Worm (Caenorhabditis elegans): ENCODE data around the gene cyh-1.

Gene cyh-1

ce11 chrII:3524097-3524496 is 19.3 kb downstream of the cyh-1 start, which contains the start of gene col-72:
col-72 (minus strand) TSS chrII:3524197.
- TF ChIP-seq unc-62 (GFP tag; optimal IDR thresholded peaks at IDR 0.05) (no peak), elt-3 (tag; optimal IDR thresholded peaks at IDR 0.05) (no peak), ceh-39 (tag; optimal IDR thresholded peaks at IDR 0.05) (no peak), nhr-2 (tag; optimal IDR thresholded peaks at IDR 0.05) (no peak), tbx-8 (GFP tag; optimal IDR thresholded peaks at IDR 0.05) (no peak), hlh-1 (tag; optimal IDR thresholded peaks at IDR 0.05) (no peak), mep-1 (tag; optimal IDR thresholded peaks at IDR 0.05) (no peak), ztf-11 (tag; optimal IDR thresholded peaks at IDR 0.05) (no peak), nhr-12 (tag; optimal IDR thresholded peaks at IDR 0.05) (no peak), sptf-1 (tag; optimal IDR thresholded peaks at IDR 0.05) (no peak)

ce11 chrII:3527460-3527859 is 22.6 kb downstream of the cyh-1 start:
- TF ChIP-seq ceh-83 (GFP tag; optimal IDR thresholded peaks at IDR 0.05) (no peak), unc-62 (GFP tag; optimal IDR thresholded peaks at IDR 0.05) (no peak), bed-3 (GFP tag; optimal IDR thresholded peaks at IDR 0.05) (no peak), ces-1 (GFP tag; optimal IDR thresholded peaks at IDR 0.05) (no peak), nhr-237 (tag; optimal IDR thresholded peaks at IDR 0.05) (no peak), M03D4.4 (tag; optimal IDR thresholded peaks at IDR 0.05) (no peak), blmp-1 (tag; optimal IDR thresholded peaks at IDR 0.05) (no peak), elt-1 (tag; optimal IDR thresholded peaks at IDR 0.05; ENCODE audit: borderline replicate concordance, insufficient read depth) (no peak), zip-8 (tag; optimal IDR thresholded peaks at IDR 0.05) (no peak)

DNA sequence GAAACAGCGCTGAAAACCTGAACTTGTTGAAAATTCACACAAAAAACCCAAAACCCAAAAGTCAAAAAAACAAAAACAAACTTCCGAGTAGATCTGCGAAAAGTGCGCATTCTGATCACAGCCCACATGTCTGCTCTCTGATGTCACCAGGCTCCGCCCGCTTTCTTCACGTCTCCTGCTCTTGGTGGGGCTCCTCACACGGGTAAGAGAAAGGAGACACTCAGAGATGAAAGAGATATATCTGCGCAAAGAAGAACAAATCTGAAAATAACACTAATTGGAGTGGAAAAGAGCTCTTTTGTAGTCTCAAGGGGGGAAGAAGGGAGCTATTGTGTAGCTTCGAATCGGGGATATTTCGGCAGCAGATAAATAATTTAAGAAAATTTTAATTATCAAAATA is 23.4 kb downstream of the cyh-1 start, which contains the start of gene ncs-6:
ncs-6 (minus strand) TSS at position 261 of the 400 bp plus-strand sequence.
- no peak for TF ChIP-seq sptf-1 (tag; optimal IDR thresholded peaks at IDR 0.05)
- no peak for TF ChIP-seq mls-2 (tag; optimal IDR thresholded peaks at IDR 0.05)
- no peak for TF ChIP-seq nhr-12 (tag; optimal IDR thresholded peaks at IDR 0.05)
- TF ChIP-seq mab-5 (tag; optimal IDR thresholded peaks at IDR 0.05) = no peak
- no peak for TF ChIP-seq bed-3 (GFP tag; optimal IDR thresholded peaks at IDR 0.05)
- no peak for TF ChIP-seq ceh-83 (GFP tag; optimal IDR thresholded peaks at IDR 0.05)
- no peak for TF ChIP-seq elt-1 (tag; optimal IDR thresholded peaks at IDR 0.05; ENCODE audit: borderline replicate concordance, insufficient read depth)
- TF ChIP-seq lin-13 (tag; optimal IDR thresholded peaks at IDR 0.05) = no peak
- no peak for TF ChIP-seq ceh-39 (tag; optimal IDR thresholded peaks at IDR 0.05)
- no peak for TF ChIP-seq ham-2 (GFP tag; optimal IDR thresholded peaks at IDR 0.05)
- TF ChIP-seq tbx-8 (GFP tag; optimal IDR thresholded peaks at IDR 0.05) = no peak
- TF ChIP-seq drap-1 (GFP tag; optimal IDR thresholded peaks at IDR 0.05) = no peak
- no peak for TF ChIP-seq hlh-1 (tag; optimal IDR thresholded peaks at IDR 0.05)
- TF ChIP-seq unc-62 (GFP tag; optimal IDR thresholded peaks at IDR 0.05) = no peak
- TF ChIP-seq nhr-2 (tag; optimal IDR thresholded peaks at IDR 0.05) = no peak
- no peak for TF ChIP-seq ztf-11 (tag; optimal IDR thresholded peaks at IDR 0.05)

ce11 chrII:3540151-3540550 is 35.3 kb downstream of the cyh-1 start:
- no peak for TF ChIP-seq M03D4.4 (tag; optimal IDR thresholded peaks at IDR 0.05)
- no peak for TF ChIP-seq bed-3 (GFP tag; optimal IDR thresholded peaks at IDR 0.05)
- TF ChIP-seq sptf-1 (tag; optimal IDR thresholded peaks at IDR 0.05) = no peak
- no peak for TF ChIP-seq flh-1 (GFP tag; optimal IDR thresholded peaks at IDR 0.05)
- TF ChIP-seq mls-2 (tag; optimal IDR thresholded peaks at IDR 0.05) = no peak
- TF ChIP-seq ceh-83 (GFP tag; optimal IDR thresholded peaks at IDR 0.05) = no peak
- TF ChIP-seq ceh-39 (tag; optimal IDR thresholded peaks at IDR 0.05) = no peak
- TF ChIP-seq unc-39 (tag; optimal IDR thresholded peaks at IDR 0.05) = no peak
- TF ChIP-seq nhr-28 (tag; optimal IDR thresholded peaks at IDR 0.05) = no peak
- no peak for TF ChIP-seq cnd-1 (tag; optimal IDR thresholded peaks at IDR 0.05)
- TF ChIP-seq unc-62 (GFP tag; optimal IDR thresholded peaks at IDR 0.05) = no peak
- TF ChIP-seq tbx-8 (GFP tag; optimal IDR thresholded peaks at IDR 0.05) = no peak
- no peak for TF ChIP-seq hlh-1 (tag; optimal IDR thresholded peaks at IDR 0.05)
- TF ChIP-seq mep-1 (tag; optimal IDR thresholded peaks at IDR 0.05) = no peak

DNA sequence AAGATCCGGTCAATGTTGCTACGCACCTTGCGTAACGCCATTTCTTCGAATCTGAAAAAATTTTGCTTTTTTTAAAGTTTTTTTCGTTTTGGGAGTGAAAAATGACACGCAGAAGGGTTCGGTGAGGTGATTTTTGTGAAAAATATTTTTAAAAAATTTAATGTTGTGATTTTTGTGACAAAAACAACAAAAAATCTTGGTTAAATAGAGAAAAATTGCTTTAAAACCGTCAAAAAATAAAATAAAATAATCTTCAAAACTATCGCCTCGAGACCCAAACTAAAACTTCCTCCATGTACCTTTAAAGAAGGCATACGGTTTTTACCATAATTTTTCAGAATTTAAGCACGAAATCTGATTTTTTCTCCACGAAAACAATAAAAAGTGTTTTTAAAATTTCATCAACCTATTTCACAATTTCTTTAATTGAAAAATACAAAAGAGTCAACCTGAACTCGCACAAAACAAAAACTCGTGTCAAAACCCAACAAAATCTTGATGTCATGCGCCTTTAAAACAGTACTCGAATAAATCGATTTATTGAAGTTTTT is 41.6 kb downstream of the cyh-1 start, which contains the start of gene apd-3:
apd-3 (minus strand) TSS at position 51 of the 551 bp plus-strand sequence.
- TF ChIP-seq bed-3 (GFP tag; optimal IDR thresholded peaks at IDR 0.05) (no peak), elt-3 (tag; optimal IDR thresholded peaks at IDR 0.05) (no peak), nhr-76 (tag; optimal IDR thresholded peaks at IDR 0.05) (no peak), M03D4.4 (tag; optimal IDR thresholded peaks at IDR 0.05) (no peak), zip-8 (tag; optimal IDR thresholded peaks at IDR 0.05) (no peak), unc-62 (GFP tag; optimal IDR thresholded peaks at IDR 0.05) (no peak), ham-2 (GFP tag; optimal IDR thresholded peaks at IDR 0.05) (no peak), nhr-237 (tag; optimal IDR thresholded peaks at IDR 0.05) (no peak), cnd-1 (tag; optimal IDR thresholded peaks at IDR 0.05) (no peak)
